Worm (Caenorhabditis elegans) whole organism, midembryonic: ENCODE data around the gene set-1.

Source experiments
- cog-1 ChIP-seq: sonication (generic microtip); optimal IDR thresholded peaks from 2 replicates; lab custom pipeline; 2016; ENCODE audit warnings: missing genetic modification characterization, missing compliant biosample characterization
- flt-1 ChIP-seq: fragments of 200-800 bp; sonication (Bioruptor generic); IDR thresholded peaks from 2 replicates; pipeline ENCODE4 v1.3.6; 2022; ENCODE audit warnings: missing genetic modification characterization, missing compliant biosample characterization
- med-1 ChIP-seq: sonication (generic microtip); optimal IDR thresholded peaks from 2 replicates; lab custom pipeline; 2017; ENCODE audit warnings: missing genetic modification characterization, mild to moderate bottlenecking, missing compliant biosample characterization, antibody characterized with exemption, missing genetic modification reagents; ENCODE audit not compliant: insufficient read depth
- ref-1 ChIP-seq: fragments of 200-800 bp; sonication (Bioruptor generic); conservative IDR thresholded peaks from 2 replicates; pipeline ENCODE4 v1.3.6; 2022; ENCODE audit warnings: missing genetic modification reagents, missing genetic modification characterization, missing compliant biosample characterization
- tab-1 ChIP-seq: fragments of 200-800 bp; sonication (Bioruptor generic); IDR thresholded peaks from 2 replicates; pipeline ENCODE4 v1.3.6; 2022; ENCODE audit warnings: missing genetic modification characterization, missing compliant biosample characterization
- ztf-23 ChIP-seq: fragments of 200-800 bp; sonication (Bioruptor generic); IDR thresholded peaks from 2 replicates; pipeline ENCODE4 v1.3.6; 2022; ENCODE audit warnings: missing genetic modification reagents, missing genetic modification characterization, missing compliant biosample characterization

- TF ChIP-seq cog-1 (tag; lab: Kevin White, UChicago) (no peak), med-1 (GFP tag; lab: Kevin White, UChicago) (no peak), ztf-23 (GFP tag; lab: Robert Waterston, UW) (no peak), flt-1 (GFP tag; lab: Robert Waterston, UW) (no peak), tab-1 (GFP tag; lab: Robert Waterston, UW) (no peak), ref-1 (no peak)
Observed at ce11 chrIII:6418254-6418653, 33.9 kb downstream of the set-1 start.
